Worm (Caenorhabditis elegans) whole organism, early embryonic: ENCODE results near the gene T01B7.5.

ENCODE experiments used
- ama-1 ChIP-seq: fragments of 150-350 bp; optimal IDR thresholded peaks from 2 replicates; lab custom pipeline; 2014
- ceh-13 ChIP-seq: fragments of 200-800 bp; sonication (Bioruptor generic); optimal IDR thresholded peaks from 2 replicates; lab custom pipeline; 2018; ENCODE audit warnings: mild to moderate bottlenecking, missing genetic modification characterization, missing compliant biosample characterization
- flt-1 ChIP-seq: fragments of 200-800 bp; sonication (Bioruptor generic); IDR thresholded peaks from 2 replicates; pipeline ENCODE4 v1.3.6; 2022; ENCODE audit warnings: missing genetic modification characterization, missing compliant biosample characterization
- pes-1 ChIP-seq: fragments of 200-800 bp; sonication (Bioruptor generic); IDR thresholded peaks from 2 replicates; pipeline ENCODE4 v1.3.6; 2022; ENCODE audit warnings: missing genetic modification reagents, missing genetic modification characterization, missing compliant biosample characterization
- tra-4 ChIP-seq: sonication (generic microtip); optimal IDR thresholded peaks from 2 replicates; lab custom pipeline; 2017; ENCODE audit warnings: missing genetic modification characterization, missing compliant biosample characterization

ce11 chrII:8761739-8762138, 45.1 kb downstream of the T01B7.5 start:
- no peak for TF ChIP-seq ama-1 (lab: Kevin White, UChicago)
- no peak for TF ChIP-seq ceh-13 (GFP tag; lab: Kevin White, UChicago)
- no peak for TF ChIP-seq flt-1
- no peak for TF ChIP-seq pes-1 (GFP tag; lab: Robert Waterston, UW)
- TF ChIP-seq tra-4 (tag; lab: Kevin White, UChicago) = no peak
